Fruit fly (Drosophila melanogaster): ENCODE measurements around the gene CG11889.
A peak's percentile ranks its signal among the peaks of the same experiment; 100 is the strongest.

CG11889 gene

dm6 chr3R:25320051-25320705 lies 50.2 kb downstream of the CG11889 start, which contains the start of gene CG10560:
TSS of gene CG10560 (minus strand) at chr3R:25320101.
- TF ChIP-seq Eip74EF (GFP tag; optimal IDR thresholded peaks at IDR 0.05) (peak in 1 of 2 experiments; percentile 7), CG2129 (GFP tag; IDR thresholded peaks at IDR 0.05; ENCODE audit: partially characterized antibody) (no peak), mirr (GFP tag; optimal IDR thresholded peaks at IDR 0.05) (peak; percentile 30), CG34376 (GFP tag; optimal IDR thresholded peaks at IDR 0.05) (peak; percentile 3), CG13296 (GFP tag; optimal IDR thresholded peaks at IDR 0.05) (peak; percentile 46), CG8388 (GFP tag; optimal IDR thresholded peaks at IDR 0.05) (no peak), CG12071 (GFP tag; optimal IDR thresholded peaks at IDR 0.05) (peak; percentile 20), ham (GFP tag; IDR thresholded peaks at IDR 0.05) (no peak), D19B (GFP tag; optimal IDR thresholded peaks at IDR 0.05) (peak; percentile 86), sug (tag; optimal IDR thresholded peaks at IDR 0.05) (peak; percentile 69), CG13894 (tag; optimal IDR thresholded peaks at IDR 0.05) (peak; percentile 67), CG2678 (tag; optimal IDR thresholded peaks at IDR 0.05) (peak; percentile 43), CG3281 (GFP tag; optimal IDR thresholded peaks at IDR 0.05) (peak; percentile 1), Pdp1 (GFP tag; optimal IDR thresholded peaks at IDR 0.05) (peak in 1 of 2 experiments; percentile 54)

- TF ChIP-seq Ravus (GFP tag; IDR thresholded peaks at IDR 0.05) (no peak), sug (tag; optimal IDR thresholded peaks at IDR 0.05) (peak; percentile 86), mirr (GFP tag; optimal IDR thresholded peaks at IDR 0.05) (peak; percentile 36), CG14860 (GFP tag; IDR thresholded peaks at IDR 0.05; ENCODE audit: partially characterized antibody) (no peak), sd (tag; optimal IDR thresholded peaks at IDR 0.05) (peak; percentile 91), tgo (GFP tag; IDR thresholded peaks at IDR 0.05) (no peak), GATAe (GFP tag; conservative IDR thresholded peaks at IDR 0.05) (0 out of 2 replicates have a peak, but pooled peaks have one; percentile 40), Trl (optimal IDR thresholded peaks at IDR 0.05) (peak in 1 of 2 experiments; percentile 1), Trl (GFP tag; optimal IDR thresholded peaks at IDR 0.05) (no peak), Drgx (GFP tag; IDR thresholded peaks at IDR 0.05) (no peak), tx (GFP tag; optimal IDR thresholded peaks at IDR 0.05) (no peak), Dll (GFP tag; IDR thresholded peaks at IDR 0.05; ENCODE audit: partially characterized antibody) (no peak), grn (GFP tag; optimal IDR thresholded peaks at IDR 0.05) (peak; percentile 69), pita (GFP tag; optimal IDR thresholded peaks at IDR 0.05) (no peak), exex (tag; optimal IDR thresholded peaks at IDR 0.05) (peak; percentile 84), Lim3 (GFP tag; IDR thresholded peaks at IDR 0.05) (0 out of 2 replicates have a peak, but pooled peaks have one; percentile 26), Med (GFP tag) (peak; percentile 33), Ets97D (GFP tag; optimal IDR thresholded peaks at IDR 0.05) (no peak), CG7963 (GFP tag; IDR thresholded peaks at IDR 0.05; ENCODE audit: partially characterized antibody) (no peak), lab (GFP tag; optimal IDR thresholded peaks at IDR 0.05) (peak; percentile 14)
Observed at dm6 chr3R:25320898-25321297, 50.9 kb downstream of the CG11889 start.

dm6 chr3R:25321681-25322080 lies 51.7 kb downstream of the CG11889 start:
- TF ChIP-seq sisA (GFP tag; IDR thresholded peaks at IDR 0.05) (no peak), exex (tag; optimal IDR thresholded peaks at IDR 0.05) (peak; percentile 65)

dm6 chr3R:25322657-25323056 lies 52.6 kb downstream of the CG11889 start, which contains the start of gene CG10562:
TSS of gene CG10562 (minus strand) at chr3R:25322757.
- TF ChIP-seq exex (tag; optimal IDR thresholded peaks at IDR 0.05) (peak; percentile 20), HmgZ (tag; optimal IDR thresholded peaks at IDR 0.05) (no peak)
